Worm (Caenorhabditis elegans) whole organism, L4 larva: ENCODE data around the gene mrck-1.
A peak's percentile ranks its signal among the peaks of the same experiment; 100 is the strongest.

ENCODE experiments used
- F26F4.8 ChIP-seq: fragments of 200-800 bp; sonication (Bioruptor generic); conservative IDR thresholded peaks from 2 replicates; pipeline ENCODE4 v1.3.6; 2022; ENCODE audit warnings: missing genetic modification characterization, missing compliant biosample characterization
- F37D6.2 ChIP-seq: sonication (generic microtip); optimal IDR thresholded peaks from 2 replicates; lab custom pipeline; 2016; ENCODE audit warnings: mild to moderate bottlenecking, missing genetic modification characterization, missing compliant biosample characterization
- F49E8.2 ChIP-seq: sonication (generic microtip); optimal IDR thresholded peaks from 2 replicates; lab custom pipeline; 2016; ENCODE audit warnings: missing compliant biosample characterization, mild to moderate bottlenecking, missing genetic modification characterization, borderline replicate concordance
- R02D3.7 ChIP-seq: fragments of 150-350 bp; sonication (generic microtip); optimal IDR thresholded peaks from 3 replicates; lab custom pipeline; 2014; ENCODE audit warnings: missing biosample characterization, missing genetic modification characterization
- T20F7.1 ChIP-seq: fragments of 200-800 bp; sonication (Bioruptor generic); optimal IDR thresholded peaks from 2 replicates; lab custom pipeline; 2018; ENCODE audit warnings: mild to moderate bottlenecking, missing genetic modification characterization, missing compliant biosample characterization
- T26A8.4 ChIP-seq: fragments of 200-800 bp; sonication (Bioruptor generic); IDR thresholded peaks from 2 replicates; pipeline ENCODE4 v1.3.6; 2022; ENCODE audit warnings: missing genetic modification characterization, missing compliant biosample characterization
- Y48G9A.11 ChIP-seq: fragments of 200-800 bp; sonication (Bioruptor generic); IDR thresholded peaks from 2 replicates; pipeline ENCODE4 v1.3.6; 2022; ENCODE audit warnings: missing genetic modification reagents, missing genetic modification characterization, missing compliant biosample characterization
- aha-1 ChIP-seq: fragments of 150-350 bp; peaks from one replicate; lab custom pipeline; 2014; ENCODE audit warnings: missing biosample characterization, missing genetic modification characterization
- arid-1 ChIP-seq: fragments of 200-800 bp; sonication (Bioruptor generic); conservative IDR thresholded peaks from 2 replicates; pipeline ENCODE4 v1.3.6; 2022; ENCODE audit warnings: missing genetic modification reagents, missing genetic modification characterization, missing compliant biosample characterization
- ceh-62 ChIP-seq: sonication (generic microtip); optimal IDR thresholded peaks from 2 replicates; lab custom pipeline; 2017; ENCODE audit warnings: missing biosample characterization, missing genetic modification characterization
- ces-1 ChIP-seq: fragments of 150-350 bp; sonication (generic microtip); optimal IDR thresholded peaks from 4 replicates; lab custom pipeline; 2014; ENCODE audit warnings: missing biosample characterization, missing genetic modification reagents, missing genetic modification characterization
- cey-2 ChIP-seq: sonication (generic microtip); optimal IDR thresholded peaks from 3 replicates; lab custom pipeline; 2017; ENCODE audit warnings: missing genetic modification characterization, mild to moderate bottlenecking, missing compliant biosample characterization, antibody characterized with exemption, borderline replicate concordance; ENCODE audit not compliant: insufficient read depth
- daf-12 ChIP-seq: fragments of 150-350 bp; optimal IDR thresholded peaks from 2 replicates; lab custom pipeline; 2014; ENCODE audit warnings: missing biosample characterization, missing genetic modification reagents, missing genetic modification characterization
- daf-19 ChIP-seq: fragments of 200-800 bp; sonication (Bioruptor generic); conservative IDR thresholded peaks from 2 replicates; pipeline ENCODE4 v1.3.6; 2022; ENCODE audit warnings: missing genetic modification characterization, missing compliant biosample characterization
- dmd-9 ChIP-seq: fragments of 200-800 bp; sonication (Bioruptor generic); IDR thresholded peaks from 2 replicates; pipeline ENCODE4 v1.3.6; 2022; ENCODE audit warnings: missing genetic modification reagents, missing genetic modification characterization, missing compliant biosample characterization
- duxl-1 ChIP-seq: sonication (generic microtip); optimal IDR thresholded peaks from 2 replicates; lab custom pipeline; 2016; ENCODE audit warnings: mild to moderate bottlenecking, missing genetic modification characterization, moderate library complexity, missing compliant biosample characterization; ENCODE audit not compliant: poor library complexity
- dve-1 ChIP-seq: sonication (generic microtip); optimal IDR thresholded peaks from 2 replicates; lab custom pipeline; 2017; ENCODE audit warnings: antibody characterized with exemption, mild to moderate bottlenecking, missing genetic modification characterization, missing compliant biosample characterization; ENCODE audit not compliant: insufficient read depth
- egl-43 ChIP-seq: fragments of 200-800 bp; sonication (Bioruptor generic); IDR thresholded peaks from 2 replicates; pipeline ENCODE4 v1.3.6; 2022; ENCODE audit warnings: missing genetic modification reagents, missing genetic modification characterization, missing compliant biosample characterization
- hif-1 ChIP-seq, 2 experiments: sonication (generic microtip); optimal IDR thresholded peaks; 2 replicates each; lab custom pipeline; 2016 to 2017; ENCODE audit warnings: missing compliant biosample characterization in 2 of 2, missing genetic modification characterization in 2 of 2, missing genetic modification reagents in 2 of 2, missing genotype in 2 of 2, mild to moderate bottlenecking in 1 of 2
- hlh-11 ChIP-seq: fragments of 200-800 bp; sonication (Bioruptor generic); optimal IDR thresholded peaks from 2 replicates; lab custom pipeline; 2018; ENCODE audit warnings: mild to moderate bottlenecking, missing genetic modification characterization, missing compliant biosample characterization
- hlh-30 ChIP-seq: sonication (generic microtip); optimal IDR thresholded peaks from 2 replicates; lab custom pipeline; 2017; ENCODE audit warnings: antibody characterized with exemption, mild to moderate bottlenecking, missing genetic modification characterization, missing compliant biosample characterization; ENCODE audit not compliant: insufficient read depth
- lin-1 ChIP-seq: fragments of 200-800 bp; sonication (Bioruptor generic); IDR thresholded peaks from 2 replicates; pipeline ENCODE4 v1.3.6; 2022; ENCODE audit warnings: missing genetic modification reagents, missing genetic modification characterization, missing compliant biosample characterization
- lin-13 ChIP-seq: fragments of 150-350 bp; optimal IDR thresholded peaks from 2 replicates; lab custom pipeline; 2014; ENCODE audit warnings: missing biosample characterization, missing genetic modification reagents, missing genetic modification characterization
- lin-15B ChIP-seq: fragments of 150-350 bp; sonication (generic microtip); optimal IDR thresholded peaks from 3 replicates; lab custom pipeline; 2014; ENCODE audit warnings: missing biosample characterization, missing genetic modification characterization
- lir-3 ChIP-seq: sonication (generic microtip); optimal IDR thresholded peaks from 2 replicates; lab custom pipeline; 2016; ENCODE audit warnings: mild to moderate bottlenecking, missing genetic modification characterization, missing compliant biosample characterization
- lsy-2 ChIP-seq, 2 experiments: fragments of 150-350 bp in 1 of 2; sonication (generic microtip) in 1 of 2; optimal IDR thresholded peaks; 2 replicates each; lab custom pipeline; 2014 to 2017; ENCODE audit warnings: missing biosample characterization in 2 of 2, missing genetic modification characterization in 2 of 2
- madf-9 ChIP-seq: fragments of 200-800 bp; sonication (Bioruptor generic); conservative IDR thresholded peaks from 2 replicates; pipeline ENCODE4 v1.3.6; 2022; ENCODE audit warnings: missing genetic modification reagents, missing genetic modification characterization, missing compliant biosample characterization
- mdt-29 ChIP-seq: fragments of 200-800 bp; sonication (Bioruptor generic); IDR thresholded peaks from 2 replicates; pipeline ENCODE4 v1.3.6; 2022; ENCODE audit warnings: missing genetic modification reagents, missing genetic modification characterization, missing compliant biosample characterization
- mep-1 ChIP-seq: fragments of 150-350 bp; sonication (generic microtip); optimal IDR thresholded peaks from 3 replicates; lab custom pipeline; 2014; ENCODE audit warnings: missing biosample characterization, missing genetic modification characterization
- mes-2 ChIP-seq: sonication (generic microtip); optimal IDR thresholded peaks from 2 replicates; lab custom pipeline; 2016; ENCODE audit warnings: missing genotype, mild to moderate bottlenecking, missing genetic modification characterization, missing compliant biosample characterization; ENCODE audit not compliant: poor library complexity, severe bottlenecking
- mxl-3 ChIP-seq: fragments of 200-800 bp; sonication (Bioruptor generic); optimal IDR thresholded peaks from 2 replicates; lab custom pipeline; 2018; ENCODE audit warnings: mild to moderate bottlenecking, missing genetic modification characterization, missing compliant biosample characterization
- nhr-11 ChIP-seq: fragments of 150-350 bp; optimal IDR thresholded peaks from 2 replicates; lab custom pipeline; 2014; ENCODE audit warnings: missing biosample characterization, missing genetic modification characterization
- nhr-111 ChIP-seq: fragments of 200-800 bp; sonication (Bioruptor generic); optimal IDR thresholded peaks from 2 replicates; lab custom pipeline; 2018; ENCODE audit warnings: mild to moderate bottlenecking, missing genetic modification characterization, missing compliant biosample characterization
- nhr-237 ChIP-seq: sonication (generic microtip); optimal IDR thresholded peaks from 2 replicates; lab custom pipeline; 2017; ENCODE audit warnings: missing biosample characterization, missing genetic modification characterization
- nhr-28 ChIP-seq: fragments of 150-350 bp; optimal IDR thresholded peaks from 2 replicates; lab custom pipeline; 2014; ENCODE audit warnings: missing biosample characterization, missing genetic modification characterization
- nhr-41 ChIP-seq: fragments of 200-800 bp; sonication (Bioruptor generic); IDR thresholded peaks from 2 replicates; pipeline ENCODE4 v1.3.6; 2022; ENCODE audit warnings: missing genetic modification reagents, missing genetic modification characterization, missing compliant biosample characterization
- nhr-77 ChIP-seq: fragments of 150-350 bp; optimal IDR thresholded peaks from 2 replicates; lab custom pipeline; 2014; ENCODE audit warnings: missing biosample characterization, missing genetic modification characterization
- pha-4 ChIP-seq, 2 experiments: fragments of 150-350 bp in 1 of 2; fragments of 200-800 bp in 1 of 2; sonication (Bioruptor generic) in 1 of 2; IDR thresholded peaks in 1 of 2; optimal IDR thresholded peaks in 1 of 2; 2 replicates each; pipeline versions ENCODE4 v1.3.6 to Lab custom; 2014 to 2022; ENCODE audit warnings: missing genetic modification characterization in 2 of 2, missing genetic modification reagents in 2 of 2, missing biosample characterization in 1 of 2, missing compliant biosample characterization in 1 of 2
- php-3 ChIP-seq: fragments of 200-800 bp; sonication (Bioruptor generic); IDR thresholded peaks from 2 replicates; pipeline ENCODE4 v1.3.6; 2022; ENCODE audit warnings: missing genetic modification reagents, missing genetic modification characterization, missing compliant biosample characterization
- pqm-1 ChIP-seq: sonication (generic microtip); optimal IDR thresholded peaks from 2 replicates; lab custom pipeline; 2017; ENCODE audit warnings: missing biosample characterization, missing genetic modification characterization
- skn-1 ChIP-seq: fragments of 150-350 bp; optimal IDR thresholded peaks from 2 replicates; lab custom pipeline; 2014; ENCODE audit warnings: missing biosample characterization, missing genetic modification characterization
- snpc-1.2 ChIP-seq: fragments of 200-800 bp; sonication (Bioruptor generic); IDR thresholded peaks from 2 replicates; pipeline ENCODE4 v1.3.6; 2022; ENCODE audit warnings: missing genetic modification reagents, missing genetic modification characterization, missing compliant biosample characterization
- snpc-4 ChIP-seq: fragments of 150-350 bp; optimal IDR thresholded peaks from 2 replicates; lab custom pipeline; 2014; ENCODE audit warnings: missing biosample characterization, missing genetic modification characterization
- unc-39 ChIP-seq: sonication (generic microtip); optimal IDR thresholded peaks from 2 replicates; lab custom pipeline; 2017; ENCODE audit warnings: missing biosample characterization, missing genetic modification characterization
- unc-62 ChIP-seq, 3 experiments: fragments of 150-350 bp in 1 of 3; sonication (generic microtip); optimal IDR thresholded peaks in 2 of 3; peaks in 1 of 3; 1 replicate in 1 of 3; 2 replicates in 2 of 3; lab custom pipeline; 2014 to 2017; ENCODE audit warnings: missing biosample characterization in 3 of 3, missing genetic modification characterization in 3 of 3, missing genetic modification reagents in 3 of 3, missing genotype in 1 of 3

The mrck-1 gene

DNA sequence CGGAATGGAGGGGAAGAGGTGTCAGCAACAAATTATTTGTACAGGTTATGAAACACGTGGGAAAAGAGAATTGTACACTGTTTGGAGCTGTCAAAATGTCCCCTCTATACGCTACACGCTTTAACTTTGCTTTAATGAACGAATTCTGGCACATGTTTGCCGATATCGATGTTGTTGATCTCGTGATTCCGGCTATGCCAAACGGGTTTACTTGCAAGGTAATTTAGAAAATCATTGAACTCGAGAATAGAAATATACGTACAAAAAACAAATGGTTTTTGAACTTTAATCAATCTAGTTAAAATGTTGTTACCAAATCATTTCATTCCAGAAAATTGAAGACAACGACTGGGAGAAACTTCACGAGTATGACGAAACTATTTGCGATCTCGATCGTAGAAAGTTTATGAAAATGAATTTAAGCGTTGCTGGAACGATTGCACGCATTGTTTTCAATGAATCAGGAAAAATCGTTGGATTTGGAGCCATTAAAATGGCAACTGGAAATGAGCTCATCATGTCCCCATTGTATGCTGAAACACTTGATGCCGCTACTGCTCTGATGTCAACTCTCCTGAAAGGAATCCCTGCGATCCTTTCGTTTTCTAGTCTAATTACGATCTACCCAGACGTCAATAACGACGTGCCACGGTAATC is 10.2 kb upstream of the mrck-1 start (continued):
- TF ChIP-seq cey-2 (tag; lab: Kevin White, UChicago) (no peak), ces-1 (no peak), dve-1 (tag; lab: Kevin White, UChicago) (peak; percentile 23), unc-62 (GFP tag; optimal IDR thresholded peaks at IDR 0.05 in 1 of 2; lab: Kevin White, UChicago) (peak in 1 of 2 experiments; percentile 86), unc-62 (tag; optimal IDR thresholded peaks at IDR 0.05; lab: Kevin White, UChicago) (no peak), F49E8.2 (tag; lab: Kevin White, UChicago) (no peak), hlh-11 (tag; lab: Kevin White, UChicago) (peak; percentile 17), mep-1 (tag; lab: Kevin White, UChicago) (peak; percentile 21)
- TF ChIP-seq, all 104 proteins: peak for 14

DNA sequence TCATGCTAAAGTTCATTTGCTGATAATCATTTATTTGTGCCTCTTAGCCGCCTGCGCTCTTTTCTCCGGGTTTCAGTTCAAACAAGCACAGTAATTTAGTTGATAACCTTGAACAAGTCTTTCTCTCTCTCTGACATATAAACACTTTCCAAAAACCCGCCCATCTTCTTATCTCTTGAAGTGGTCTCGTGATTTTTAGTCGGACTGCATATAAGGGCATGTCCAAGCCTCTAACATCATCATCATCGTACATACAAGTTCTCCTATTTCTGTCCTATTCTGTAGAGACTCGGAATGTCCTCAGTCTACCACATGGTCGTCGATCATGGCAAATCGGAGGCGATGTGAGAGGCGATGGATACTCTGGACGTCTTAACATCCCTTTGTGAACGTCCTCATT is 9.1 kb upstream of the mrck-1 start, which contains the start of gene F31F7.1:
F31F7.1 (plus strand) TSS at position 235 of the 400 bp plus-strand sequence.
- TF ChIP-seq lsy-2 (tag; optimal IDR thresholded peaks at IDR 0.05; lab: Kevin White, UChicago) (peak; percentile 32 to 56), F26F4.8 (GFP tag; lab: Robert Waterston, UW) (no peak), snpc-1.2 (GFP tag; lab: Robert Waterston, UW) (no peak), madf-9 (GFP tag; lab: Robert Waterston, UW) (no peak), ceh-62 (tag; lab: Kevin White, UChicago) (no peak), nhr-111 (GFP tag; lab: Kevin White, UChicago) (no peak), dmd-9 (GFP tag; lab: Robert Waterston, UW) (no peak), nhr-28 (tag; lab: Kevin White, UChicago) (peak; percentile 93), nhr-77 (tag; lab: Kevin White, UChicago) (peak; percentile 92), Y48G9A.11 (GFP tag; lab: Robert Waterston, UW) (no peak), pha-4 (GFP tag; IDR thresholded peaks at IDR 0.05; lab: Robert Waterston, UW) (0 out of 2 replicates have a peak, but pooled peaks have one; percentile 15), pha-4 (tag; optimal IDR thresholded peaks at IDR 0.05; lab: Kevin White, UChicago) (no peak), F37D6.2 (no peak), R02D3.7 (tag; lab: Kevin White, UChicago) (no peak), pqm-1 (tag; lab: Kevin White, UChicago) (peak; percentile 97), mdt-29 (GFP tag; lab: Robert Waterston, UW) (no peak), cey-2 (tag; lab: Kevin White, UChicago) (no peak), nhr-41 (GFP tag; lab: Robert Waterston, UW) (peak; percentile 32; the same call in 1 of the 2 replicates), unc-62 (GFP tag; optimal IDR thresholded peaks at IDR 0.05 in 1 of 2; lab: Kevin White, UChicago) (peak in 1 of 2 experiments; percentile 96), unc-62 (tag; optimal IDR thresholded peaks at IDR 0.05; lab: Kevin White, UChicago) (no peak), duxl-1 (tag; lab: Kevin White, UChicago) (no peak), unc-39 (tag; lab: Kevin White, UChicago) (no peak), daf-19 (GFP tag; lab: Robert Waterston, UW) (no peak), dve-1 (tag; lab: Kevin White, UChicago) (peak; percentile 97), nhr-237 (no peak), lir-3 (no peak), nhr-11 (tag; lab: Kevin White, UChicago) (peak; percentile 1), arid-1 (GFP tag; lab: Robert Waterston, UW) (no peak), lin-13 (GFP tag; lab: Kevin White, UChicago) (peak; percentile 1), T26A8.4 (no peak), skn-1 (tag; lab: Kevin White, UChicago) (no peak), snpc-4 (no peak), mes-2 (tag; lab: Kevin White, UChicago) (peak; percentile 31), T20F7.1 (GFP tag; lab: Kevin White, UChicago) (peak; percentile 45), lin-15B (tag; lab: Kevin White, UChicago) (no peak), egl-43 (GFP tag; lab: Robert Waterston, UW) (no peak), daf-12 (no peak), mxl-3 (GFP tag; lab: Kevin White, UChicago) (peak; percentile 64), lin-1 (GFP tag; lab: Robert Waterston, UW) (peak; percentile 59), php-3 (GFP tag; lab: Robert Waterston, UW) (peak; percentile 27; the same call in 1 of the 2 replicates), hlh-30 (tag; lab: Kevin White, UChicago) (peak; percentile 70), aha-1 (tag; lab: Kevin White, UChicago) (peak; percentile 93), mep-1 (tag; lab: Kevin White, UChicago) (peak; percentile 60), hif-1 (tag; optimal IDR thresholded peaks at IDR 0.05; lab: Kevin White, UChicago) (peak in 1 of 2 experiments; percentile 5)
